Worm (Caenorhabditis elegans): ENCODE data around the gene Y69A2AR.18.

DNA sequence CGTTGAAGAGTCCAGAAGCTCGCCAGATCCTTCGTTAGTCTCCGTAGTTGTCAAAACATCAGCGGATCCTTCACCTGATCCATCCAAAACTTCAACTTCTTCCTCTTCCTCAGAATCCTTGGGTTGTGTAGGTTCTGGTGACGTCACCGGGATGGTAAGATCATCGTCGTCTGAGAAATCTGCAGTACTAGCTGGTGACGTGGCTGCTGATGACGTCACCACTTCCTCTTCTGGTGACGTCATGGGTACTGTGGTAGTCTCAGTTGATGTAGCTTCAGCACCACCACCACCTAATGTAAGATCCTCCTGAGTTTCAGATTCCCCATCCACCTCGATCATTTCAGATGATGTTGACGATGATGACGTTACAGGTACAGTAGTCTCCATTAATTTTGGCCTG is 34.1 kb upstream of the Y69A2AR.18 start:
- TF ChIP-seq him-1 (tag; optimal IDR thresholded peaks at IDR 0.05) (no peak), dao-5 (tag; optimal IDR thresholded peaks at IDR 0.05) (no peak), W03F9.2 (tag; optimal IDR thresholded peaks at IDR 0.05) (no peak)

All from whole organism, L4/young adult.